Worm (Caenorhabditis elegans) whole organism, L1 larva: ENCODE measurements around the gene ugt-47.

Experiments used
- aha-1 ChIP-seq: fragments of 150-350 bp; optimal IDR thresholded peaks from 2 replicates; lab custom pipeline; 2014; ENCODE audit warnings: missing biosample characterization, missing genetic modification characterization
- ama-1 ChIP-seq: fragments of 150-350 bp; optimal IDR thresholded peaks from 2 replicates; lab custom pipeline; 2014
- efl-1 ChIP-seq, 4 experiments: fragments of 150-350 bp; optimal IDR thresholded peaks in 3 of 4; peaks in 1 of 4; 1 replicate in 1 of 4; 2 replicates in 3 of 4; lab custom pipeline; 2014; ENCODE audit warnings: missing biosample characterization in 2 of 4, missing genetic modification characterization in 2 of 4, missing genetic modification reagents in 2 of 4
- egl-27 ChIP-seq, 2 experiments: fragments of 150-350 bp in 1 of 2; sonication (generic microtip); optimal IDR thresholded peaks; 3 replicates each; lab custom pipeline; 2017 to 2018; ENCODE audit warnings: missing biosample characterization in 2 of 2, missing genetic modification characterization in 2 of 2, missing genetic modification reagents in 2 of 2
- lin-13 ChIP-seq: fragments of 150-350 bp; optimal IDR thresholded peaks from 2 replicates; lab custom pipeline; 2014; ENCODE audit warnings: missing biosample characterization, missing genetic modification reagents, missing genetic modification characterization
- lin-35 ChIP-seq, 2 experiments: fragments of 150-350 bp; optimal IDR thresholded peaks; 2 replicates each; lab custom pipeline; 2014; ENCODE audit warnings: missing biosample characterization in 2 of 2, missing genetic modification characterization in 2 of 2, missing genetic modification reagents in 2 of 2
- lin-39 ChIP-seq: fragments of 150-350 bp; optimal IDR thresholded peaks from 2 replicates; lab custom pipeline; 2014; ENCODE audit warnings: missing biosample characterization, missing genetic modification reagents, missing genetic modification characterization
- nhr-11 ChIP-seq: fragments of 150-350 bp; optimal IDR thresholded peaks from 2 replicates; lab custom pipeline; 2014; ENCODE audit warnings: missing biosample characterization, missing genetic modification characterization
- nhr-237 ChIP-seq: fragments of 150-350 bp; optimal IDR thresholded peaks from 2 replicates; lab custom pipeline; 2014; ENCODE audit warnings: missing biosample characterization, missing genetic modification characterization
- nhr-76 ChIP-seq: sonication (generic microtip); optimal IDR thresholded peaks from 2 replicates; lab custom pipeline; 2017; ENCODE audit warnings: missing biosample characterization, missing genetic modification characterization
- ztf-11 ChIP-seq, 2 experiments: sonication (generic microtip); optimal IDR thresholded peaks; 2 replicates each; lab custom pipeline; 2016 to 2017; ENCODE audit warnings: missing genetic modification characterization in 2 of 2, missing biosample characterization in 1 of 2, missing compliant biosample characterization in 1 of 2

DNA sequence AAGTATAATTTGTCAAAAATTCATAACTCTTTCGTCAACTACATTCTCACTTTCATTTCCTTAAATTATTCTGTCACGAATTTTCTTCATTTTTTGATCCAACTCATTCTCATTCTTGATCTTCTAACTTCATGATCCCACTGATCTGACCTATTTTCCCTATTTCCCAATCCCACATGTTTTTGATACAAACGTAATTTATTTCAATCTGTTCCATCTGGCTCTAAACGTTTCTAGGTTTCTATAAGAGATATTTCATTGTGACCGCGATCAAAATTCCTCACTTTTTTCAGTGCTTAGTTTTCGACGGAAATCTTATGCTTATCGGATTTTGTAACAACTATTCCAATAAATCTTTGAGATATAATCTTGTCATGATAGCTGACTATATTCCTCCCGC, 32.7 kb downstream of the ugt-47 start:
- TF ChIP-seq efl-1 (optimal IDR thresholded peaks at IDR 0.05; lab: Kevin White, UChicago) (no peak), efl-1 (GFP tag; optimal IDR thresholded peaks at IDR 0.05 in 1 of 2; lab: Kevin White, UChicago) (no peak), nhr-76 (tag; lab: Kevin White, UChicago) (no peak), egl-27 (tag; optimal IDR thresholded peaks at IDR 0.05; lab: Kevin White, UChicago) (no peak), nhr-11 (tag; lab: Kevin White, UChicago) (no peak), ztf-11 (tag; optimal IDR thresholded peaks at IDR 0.05; lab: Kevin White, UChicago) (no peak), lin-13 (GFP tag; lab: Kevin White, UChicago) (no peak), ama-1 (lab: Kevin White, UChicago) (no peak), nhr-237 (tag; lab: Kevin White, UChicago) (no peak), lin-39 (tag; lab: Kevin White, UChicago) (no peak), aha-1 (tag; lab: Kevin White, UChicago) (no peak), lin-35 (GFP tag; optimal IDR thresholded peaks at IDR 0.05; lab: Kevin White, UChicago) (no peak)
